Fruit fly (Drosophila melanogaster): ENCODE data around the gene CG5909.

The CG5909 gene

DNA sequence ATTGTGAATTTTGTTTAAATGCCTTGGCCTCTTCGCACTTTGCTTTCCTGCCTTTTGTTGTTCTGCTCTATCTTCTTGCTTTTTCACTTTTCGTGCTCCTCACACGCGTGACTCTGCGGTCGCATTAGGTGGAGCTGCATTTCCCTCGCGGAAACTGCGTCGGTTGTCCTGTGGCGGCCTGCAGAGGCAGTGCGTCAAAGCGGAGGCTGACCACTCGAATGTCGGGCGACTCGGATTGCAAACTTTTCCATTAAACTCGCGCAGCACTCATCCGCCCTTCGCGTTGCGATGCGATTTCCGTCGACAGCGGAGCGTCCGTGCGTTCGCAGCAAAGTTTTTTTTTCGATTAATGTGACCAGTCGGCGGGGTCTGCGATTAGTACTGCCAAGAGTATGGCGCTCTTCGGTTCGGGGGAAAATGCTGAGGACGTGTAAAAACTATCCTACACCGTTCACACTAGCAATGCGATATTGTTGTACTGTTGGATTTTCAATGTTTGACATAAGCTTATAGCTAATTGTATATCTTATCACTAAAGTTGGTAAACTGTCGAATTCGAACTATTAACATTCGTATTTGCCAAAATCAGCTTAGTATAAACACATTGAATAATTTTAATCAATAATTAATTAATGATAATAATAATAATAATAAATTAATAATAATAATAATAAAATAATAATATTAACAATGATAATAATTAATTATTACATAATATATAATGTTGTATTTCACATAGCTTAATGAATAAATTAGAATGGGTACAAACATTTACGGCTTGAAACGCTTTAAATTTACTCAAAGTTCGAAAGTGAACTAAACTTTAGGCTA lies 10.1 kb upstream of the CG5909 start, which contains the start of gene CG6051:
Gene CG6051 (minus strand): TSS at position 385 of the 831 bp plus-strand sequence.
- no peak for TF ChIP-seq kay (GFP tag; ENCODE audit: borderline replicate concordance)
- peak; percentile 26 for TF ChIP-seq CG11617 (GFP tag; optimal IDR thresholded peaks at IDR 0.05)
- no peak for TF ChIP-seq pad (GFP tag; optimal IDR thresholded peaks at IDR 0.05)
- TF ChIP-seq ovo (GFP tag; optimal IDR thresholded peaks at IDR 0.05) = no peak
- peak; percentile 0 for TF ChIP-seq CG12768 (GFP tag; optimal IDR thresholded peaks at IDR 0.05)
- TF ChIP-seq Mnt (GFP tag; optimal IDR thresholded peaks at IDR 0.05) = peak; percentile 76
- peak; percentile 39 for TF ChIP-seq Hr96 (GFP tag; optimal IDR thresholded peaks at IDR 0.05)
- TF ChIP-seq tj (GFP tag; optimal IDR thresholded peaks at IDR 0.05) = peak; percentile 43
- no peak for TF ChIP-seq CG7101 (tag; optimal IDR thresholded peaks at IDR 0.05)
- no peak for TF ChIP-seq Crg-1 (GFP tag; optimal IDR thresholded peaks at IDR 0.05)
- peak; percentile 1 for TF ChIP-seq CG33017 (tag; optimal IDR thresholded peaks at IDR 0.05)
- peak; percentile 39 for TF ChIP-seq CG1620 (GFP tag; optimal IDR thresholded peaks at IDR 0.05)
- TF ChIP-seq cnc (optimal IDR thresholded peaks at IDR 0.05) = no peak
- TF ChIP-seq bab1 (GFP tag; optimal IDR thresholded peaks at IDR 0.05) = peak; percentile 62
- no peak for TF ChIP-seq cic (GFP tag; optimal IDR thresholded peaks at IDR 0.05)
- TF ChIP-seq CG5204 (GFP tag; optimal IDR thresholded peaks at IDR 0.05) = no peak
- TF ChIP-seq CG7045 (GFP tag; optimal IDR thresholded peaks at IDR 0.05) = peak; percentile 17
- TF ChIP-seq Clk (GFP tag; optimal IDR thresholded peaks at IDR 0.05) = peak; percentile 26
- peak; percentile 51 for TF ChIP-seq toe (GFP tag; optimal IDR thresholded peaks at IDR 0.05)
- no peak for TF ChIP-seq CG14711 (tag; optimal IDR thresholded peaks at IDR 0.05)

dm6 chr3R:27151516-27151823 lies 9.5 kb upstream of the CG5909 start, which contains the start of gene Men-b:
TSS of gene Men-b (plus strand) at chr3R:27151662.
- TF ChIP-seq bab1 (GFP tag; optimal IDR thresholded peaks at IDR 0.05) (peak; percentile 20), CG7101 (tag; optimal IDR thresholded peaks at IDR 0.05) (no peak), tj (GFP tag; optimal IDR thresholded peaks at IDR 0.05) (no peak), cic (GFP tag; optimal IDR thresholded peaks at IDR 0.05) (peak; percentile 28), toe (GFP tag; optimal IDR thresholded peaks at IDR 0.05) (no peak), kay (GFP tag; ENCODE audit: borderline replicate concordance) (no peak)

- TF ChIP-seq bab1 (GFP tag; optimal IDR thresholded peaks at IDR 0.05) (peak; percentile 76), CG1620 (GFP tag; optimal IDR thresholded peaks at IDR 0.05) (no peak), Clk (GFP tag; optimal IDR thresholded peaks at IDR 0.05) (no peak), pad (GFP tag; optimal IDR thresholded peaks at IDR 0.05) (peak; percentile 86), CG11617 (GFP tag; optimal IDR thresholded peaks at IDR 0.05) (peak; percentile 58), cnc (optimal IDR thresholded peaks at IDR 0.05) (no peak), CG7045 (GFP tag; optimal IDR thresholded peaks at IDR 0.05) (peak; percentile 2), Crg-1 (GFP tag; optimal IDR thresholded peaks at IDR 0.05) (peak; percentile 43), Hr96 (GFP tag; optimal IDR thresholded peaks at IDR 0.05) (no peak), CG14711 (tag; optimal IDR thresholded peaks at IDR 0.05) (peak; percentile 60), CG12768 (GFP tag; optimal IDR thresholded peaks at IDR 0.05) (peak; percentile 27), tj (GFP tag; optimal IDR thresholded peaks at IDR 0.05) (peak; percentile 80), CG5204 (GFP tag; optimal IDR thresholded peaks at IDR 0.05) (peak; percentile 29), CG33017 (tag; optimal IDR thresholded peaks at IDR 0.05) (no peak), Mnt (GFP tag; optimal IDR thresholded peaks at IDR 0.05) (peak; percentile 79), CG7101 (tag; optimal IDR thresholded peaks at IDR 0.05) (peak; percentile 42)
Observed at dm6 chr3R:27152129-27152968, 8.6 kb upstream of the CG5909 start.

DNA sequence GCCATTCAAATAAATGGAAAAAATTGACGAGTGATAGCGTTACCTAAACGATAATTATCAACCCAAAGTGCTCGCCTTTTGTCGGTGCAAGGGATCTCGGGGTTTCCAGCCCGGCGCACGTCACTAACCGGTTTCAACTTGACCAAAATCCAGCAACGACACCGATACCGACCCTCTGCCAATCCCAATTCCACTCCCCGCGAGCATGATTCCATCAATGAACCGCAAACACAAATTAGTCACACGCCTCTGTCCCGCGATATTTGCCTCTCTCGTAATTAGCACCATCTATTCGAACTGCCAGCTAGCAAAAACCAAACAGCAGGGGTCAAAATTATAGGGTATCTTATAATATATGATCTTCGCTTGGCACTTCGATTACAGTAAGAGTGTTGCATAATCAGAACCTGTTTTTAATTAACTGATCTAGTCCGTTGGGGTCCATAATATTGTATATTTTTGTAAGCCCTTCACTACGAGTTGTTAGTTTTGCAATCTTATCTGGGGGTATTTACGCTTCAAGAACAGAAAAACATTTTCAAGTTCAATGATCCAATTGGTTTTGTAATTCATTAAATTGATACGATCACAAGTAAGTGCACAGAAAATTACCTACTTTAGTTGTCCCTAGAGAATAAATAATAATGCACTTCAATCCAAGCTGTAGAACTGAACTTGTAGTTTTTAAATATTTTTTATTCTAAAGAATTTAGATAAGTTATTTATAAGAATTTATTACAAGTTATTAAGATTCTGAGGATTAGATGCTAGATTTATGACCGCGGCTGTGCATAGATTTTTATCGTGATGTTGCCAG lies 7.7 kb upstream of the CG5909 start:
- peak; percentile 59 for TF ChIP-seq cic (GFP tag; optimal IDR thresholded peaks at IDR 0.05)
- peak; percentile 34 for TF ChIP-seq CG14711 (tag; optimal IDR thresholded peaks at IDR 0.05)
- TF ChIP-seq ovo (GFP tag; optimal IDR thresholded peaks at IDR 0.05) = no peak
- TF ChIP-seq CG7045 (GFP tag; optimal IDR thresholded peaks at IDR 0.05) = peak; percentile 64
- peak; percentile 94 for TF ChIP-seq kay (GFP tag; ENCODE audit: borderline replicate concordance)
- TF ChIP-seq CG11617 (GFP tag; optimal IDR thresholded peaks at IDR 0.05) = peak; percentile 71
- TF ChIP-seq CG5204 (GFP tag; optimal IDR thresholded peaks at IDR 0.05) = peak; percentile 41
- peak; percentile 47 for TF ChIP-seq CG12768 (GFP tag; optimal IDR thresholded peaks at IDR 0.05)
- no peak for TF ChIP-seq cnc (optimal IDR thresholded peaks at IDR 0.05)
- TF ChIP-seq toe (GFP tag; optimal IDR thresholded peaks at IDR 0.05) = no peak
- no peak for TF ChIP-seq CG1620 (GFP tag; optimal IDR thresholded peaks at IDR 0.05)
- TF ChIP-seq tj (GFP tag; optimal IDR thresholded peaks at IDR 0.05) = no peak
- no peak for TF ChIP-seq bab1 (GFP tag; optimal IDR thresholded peaks at IDR 0.05)
- TF ChIP-seq CG7101 (tag; optimal IDR thresholded peaks at IDR 0.05) = peak; percentile 61
- no peak for TF ChIP-seq Mnt (GFP tag; optimal IDR thresholded peaks at IDR 0.05)
- no peak for TF ChIP-seq Crg-1 (GFP tag; optimal IDR thresholded peaks at IDR 0.05)
- TF ChIP-seq Clk (GFP tag; optimal IDR thresholded peaks at IDR 0.05) = no peak
- TF ChIP-seq Hr96 (GFP tag; optimal IDR thresholded peaks at IDR 0.05) = no peak
- TF ChIP-seq CG33017 (tag; optimal IDR thresholded peaks at IDR 0.05) = peak; percentile 47
- no peak for TF ChIP-seq pad (GFP tag; optimal IDR thresholded peaks at IDR 0.05)

DNA sequence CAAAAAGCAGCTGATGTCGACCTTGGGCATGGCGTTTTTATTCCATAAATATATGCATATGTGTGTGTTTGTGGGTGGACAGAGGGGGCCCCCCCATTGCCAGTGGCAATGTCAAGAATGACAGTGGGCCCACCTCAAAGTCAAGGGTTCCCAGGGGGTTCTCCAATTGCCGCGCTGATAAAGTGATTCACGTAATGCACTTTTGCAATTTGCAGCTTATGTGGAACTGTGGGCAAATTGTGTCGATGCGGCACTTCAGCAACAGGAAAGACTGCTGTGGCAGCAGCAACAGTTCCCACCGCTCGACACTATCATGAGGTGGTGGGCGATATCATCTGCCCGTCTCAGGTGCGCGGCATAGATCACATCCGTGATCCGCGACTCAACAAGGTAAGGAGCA lies 7.0 kb upstream of the CG5909 start:
- TF ChIP-seq Crg-1 (GFP tag; optimal IDR thresholded peaks at IDR 0.05) (no peak), Hr96 (GFP tag; optimal IDR thresholded peaks at IDR 0.05) (no peak), CG5204 (GFP tag; optimal IDR thresholded peaks at IDR 0.05) (no peak), tj (GFP tag; optimal IDR thresholded peaks at IDR 0.05) (peak; percentile 99), pad (GFP tag; optimal IDR thresholded peaks at IDR 0.05) (no peak), CG7045 (GFP tag; optimal IDR thresholded peaks at IDR 0.05) (no peak)

Data from whole organism, adult.